Worm (Caenorhabditis elegans) whole organism, L2 larva: ENCODE measurements around the gene grl-14.

Source experiments
- C34F6.9 ChIP-seq: fragments of 150-350 bp; optimal IDR thresholded peaks from 2 replicates; lab custom pipeline; 2014; ENCODE audit warnings: missing biosample characterization, missing genetic modification characterization
- F13H6.1 ChIP-seq: sonication (generic microtip); optimal IDR thresholded peaks from 2 replicates; lab custom pipeline; 2016; ENCODE audit warnings: missing genetic modification characterization, missing compliant biosample characterization
- Y55F3AM.14 ChIP-seq: fragments of 200-800 bp; sonication (Bioruptor generic); optimal IDR thresholded peaks from 2 replicates; lab custom pipeline; 2018; ENCODE audit warnings: mild to moderate bottlenecking, missing genetic modification characterization, missing compliant biosample characterization
- ZK546.5 ChIP-seq: sonication (generic microtip); optimal IDR thresholded peaks from 2 replicates; lab custom pipeline; 2017; ENCODE audit warnings: missing biosample characterization, missing genetic modification characterization
- alr-1 ChIP-seq: fragments of 150-350 bp; optimal IDR thresholded peaks from 2 replicates; lab custom pipeline; 2014; ENCODE audit warnings: missing biosample characterization, missing genetic modification characterization
- aly-2 ChIP-seq: fragments of 150-350 bp; optimal IDR thresholded peaks from 2 replicates; lab custom pipeline; 2014; ENCODE audit warnings: missing biosample characterization, missing genetic modification characterization
- ama-1 ChIP-seq: fragments of 150-350 bp; optimal IDR thresholded peaks from 2 replicates; lab custom pipeline; 2018; ENCODE audit warnings: inconsistent platforms
- blmp-1 ChIP-seq: sonication (generic microtip); optimal IDR thresholded peaks from 2 replicates; lab custom pipeline; 2017; ENCODE audit warnings: missing genetic modification characterization, mild to moderate bottlenecking, missing compliant biosample characterization, antibody characterized with exemption, moderate library complexity; ENCODE audit not compliant: insufficient read depth
- ceh-16 ChIP-seq: fragments of 150-350 bp; optimal IDR thresholded peaks from 2 replicates; lab custom pipeline; 2014; ENCODE audit warnings: missing biosample characterization, missing genetic modification characterization
- ceh-82 ChIP-seq: fragments of 150-350 bp; optimal IDR thresholded peaks from 2 replicates; lab custom pipeline; 2014; ENCODE audit warnings: missing biosample characterization, missing genetic modification characterization
- crh-2 ChIP-seq: sonication (generic microtip); optimal IDR thresholded peaks from 2 replicates; lab custom pipeline; 2017; ENCODE audit warnings: missing biosample characterization, missing genetic modification characterization
- egl-27 ChIP-seq: sonication (generic microtip); optimal IDR thresholded peaks from 3 replicates; lab custom pipeline; 2017; ENCODE audit warnings: missing biosample characterization, missing genetic modification reagents, missing genetic modification characterization
- fos-1 ChIP-seq: fragments of 150-350 bp; optimal IDR thresholded peaks from 2 replicates; lab custom pipeline; 2014; ENCODE audit warnings: missing biosample characterization, missing genetic modification characterization
- lin-11 ChIP-seq: fragments of 150-350 bp; sonication (generic microtip); optimal IDR thresholded peaks from 2 replicates; lab custom pipeline; 2014; ENCODE audit warnings: missing biosample characterization, missing genetic modification characterization, inconsistent platforms, mixed read lengths
- lsy-2 ChIP-seq, 2 experiments: fragments of 150-350 bp in 1 of 2; sonication (generic microtip) in 1 of 2; optimal IDR thresholded peaks; 2 replicates each; lab custom pipeline; 2014 to 2017; ENCODE audit warnings: missing biosample characterization in 2 of 2, missing genetic modification characterization in 2 of 2
- mab-5 ChIP-seq: fragments of 150-350 bp; optimal IDR thresholded peaks from 2 replicates; lab custom pipeline; 2014; ENCODE audit warnings: missing biosample characterization, missing genetic modification characterization
- mbf-1 ChIP-seq: sonication (generic microtip); optimal IDR thresholded peaks from 2 replicates; lab custom pipeline; 2017; ENCODE audit warnings: missing biosample characterization, missing genetic modification characterization
- mdl-1 ChIP-seq, 2 experiments: fragments of 150-350 bp in 1 of 2; sonication (generic microtip) in 1 of 2; optimal IDR thresholded peaks; 2 replicates each; lab custom pipeline; 2017; ENCODE audit warnings: missing biosample characterization in 2 of 2, missing genetic modification characterization in 2 of 2
- nhr-10 ChIP-seq: sonication (generic microtip); optimal IDR thresholded peaks from 2 replicates; lab custom pipeline; 2017; ENCODE audit warnings: missing biosample characterization, missing genetic modification characterization
- nhr-11 ChIP-seq: fragments of 150-350 bp; optimal IDR thresholded peaks from 2 replicates; lab custom pipeline; 2014; ENCODE audit warnings: missing biosample characterization, missing genetic modification characterization
- nhr-12 ChIP-seq: fragments of 150-350 bp; optimal IDR thresholded peaks from 2 replicates; lab custom pipeline; 2014; ENCODE audit warnings: missing biosample characterization, missing genetic modification characterization
- nhr-129 ChIP-seq: fragments of 150-350 bp; optimal IDR thresholded peaks from 2 replicates; lab custom pipeline; 2014; ENCODE audit warnings: missing biosample characterization, missing genetic modification characterization
- nhr-21 ChIP-seq: fragments of 150-350 bp; optimal IDR thresholded peaks from 2 replicates; lab custom pipeline; 2014; ENCODE audit warnings: missing biosample characterization, missing genetic modification characterization
- nhr-25 ChIP-seq: fragments of 150-350 bp; sonication (generic microtip); optimal IDR thresholded peaks from 3 replicates; lab custom pipeline; 2014; ENCODE audit warnings: missing biosample characterization, missing genetic modification characterization
- nhr-6 ChIP-seq: fragments of 150-350 bp; optimal IDR thresholded peaks from 2 replicates; lab custom pipeline; 2014; ENCODE audit warnings: missing biosample characterization, missing genetic modification characterization
- nhr-77 ChIP-seq: fragments of 150-350 bp; optimal IDR thresholded peaks from 2 replicates; lab custom pipeline; 2014; ENCODE audit warnings: missing biosample characterization, missing genetic modification characterization
- sem-4 ChIP-seq: fragments of 150-350 bp; optimal IDR thresholded peaks from 2 replicates; lab custom pipeline; 2014; ENCODE audit warnings: missing biosample characterization, missing genetic modification reagents, missing genetic modification characterization
- skn-1 ChIP-seq: sonication (generic microtip); optimal IDR thresholded peaks from 2 replicates; lab custom pipeline; 2017; ENCODE audit warnings: missing biosample characterization, missing genetic modification characterization
- sma-9 ChIP-seq, 2 experiments: fragments of 150-350 bp in 1 of 2; sonication (generic microtip) in 1 of 2; optimal IDR thresholded peaks; 2 replicates each; lab custom pipeline; 2014 to 2016; ENCODE audit warnings: missing genetic modification characterization in 2 of 2, mild to moderate bottlenecking in 1 of 2, missing biosample characterization in 1 of 2, missing compliant biosample characterization in 1 of 2, missing genetic modification reagents in 1 of 2, moderate library complexity in 1 of 2
- snpc-4 ChIP-seq: fragments of 150-350 bp; optimal IDR thresholded peaks from 2 replicates; lab custom pipeline; 2014; ENCODE audit warnings: missing biosample characterization, missing genetic modification characterization
- unc-39 ChIP-seq: fragments of 150-350 bp; optimal IDR thresholded peaks from 2 replicates; lab custom pipeline; 2014; ENCODE audit warnings: missing biosample characterization, missing genetic modification characterization
- unc-55 ChIP-seq: fragments of 150-350 bp; sonication (generic microtip); optimal IDR thresholded peaks from 3 replicates; lab custom pipeline; 2014; ENCODE audit warnings: missing biosample characterization, missing genetic modification reagents, missing genetic modification characterization
- zag-1 ChIP-seq: fragments of 150-350 bp; optimal IDR thresholded peaks from 2 replicates; lab custom pipeline; 2014; ENCODE audit warnings: missing biosample characterization, missing genetic modification characterization
- ztf-1 ChIP-seq: fragments of 200-800 bp; sonication (Bioruptor generic); conservative IDR thresholded peaks from 2 replicates; pipeline ENCODE4 v1.3.6; 2022; ENCODE audit warnings: missing genetic modification characterization, missing compliant biosample characterization
- ztf-11 ChIP-seq: sonication (generic microtip); optimal IDR thresholded peaks from 2 replicates; lab custom pipeline; 2017; ENCODE audit warnings: missing biosample characterization, missing genetic modification characterization
- ztf-4 ChIP-seq: fragments of 150-350 bp; optimal IDR thresholded peaks from 2 replicates; lab custom pipeline; 2014; ENCODE audit warnings: missing biosample characterization, missing genetic modification characterization

Gene grl-14

DNA sequence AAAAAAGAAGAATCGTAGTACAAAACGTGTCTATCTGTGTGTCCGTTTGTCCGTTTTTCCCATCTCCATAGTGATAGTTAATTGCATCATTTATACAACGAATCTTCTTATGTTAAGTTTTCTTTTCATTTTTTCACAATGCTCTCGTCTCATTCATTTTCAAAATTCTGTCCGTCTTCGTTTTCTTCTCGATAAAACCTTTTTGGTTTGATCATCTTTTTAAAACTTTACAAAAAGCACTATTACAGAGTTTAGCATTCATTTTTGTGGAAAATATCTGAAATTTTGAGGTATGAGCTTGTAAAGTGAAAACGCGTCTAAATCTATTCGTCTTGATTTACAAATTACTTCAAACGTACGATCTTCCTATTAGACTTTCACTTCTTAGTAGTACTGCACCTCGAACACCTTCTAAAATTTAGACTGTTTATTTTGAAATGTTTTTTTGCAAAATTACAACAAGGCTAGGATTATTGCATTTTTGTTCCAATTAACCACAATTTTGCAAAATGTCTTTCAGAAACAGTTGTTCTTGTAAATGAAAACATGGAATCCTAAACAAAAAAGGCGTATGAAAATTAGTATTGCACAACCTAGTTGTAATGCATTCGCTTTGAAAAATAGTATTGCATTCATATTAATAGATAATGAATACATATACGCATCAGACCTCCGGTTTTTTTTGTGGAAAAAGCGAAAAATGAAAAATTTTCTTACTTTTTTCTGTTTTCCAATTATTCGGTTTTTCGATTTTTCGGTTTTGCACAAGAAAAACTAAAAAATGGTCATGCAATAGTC lies 40.1 kb upstream of the grl-14 start:
- TF ChIP-seq fos-1 (tag; lab: Kevin White, UChicago), result no peak
- peak; percentile 11 to 19 for TF ChIP-seq lsy-2 (tag; optimal IDR thresholded peaks at IDR 0.05; lab: Kevin White, UChicago)
- peak; percentile 45 for TF ChIP-seq nhr-25 (tag; lab: Kevin White, UChicago)
- TF ChIP-seq C34F6.9 (tag; lab: Kevin White, UChicago), result peak; percentile 15
- peak; percentile 23 for TF ChIP-seq nhr-21 (tag; lab: Kevin White, UChicago)
- peak; percentile 38 for TF ChIP-seq ztf-4 (tag; lab: Kevin White, UChicago)
- no peak for TF ChIP-seq aly-2 (tag; lab: Kevin White, UChicago)

DNA sequence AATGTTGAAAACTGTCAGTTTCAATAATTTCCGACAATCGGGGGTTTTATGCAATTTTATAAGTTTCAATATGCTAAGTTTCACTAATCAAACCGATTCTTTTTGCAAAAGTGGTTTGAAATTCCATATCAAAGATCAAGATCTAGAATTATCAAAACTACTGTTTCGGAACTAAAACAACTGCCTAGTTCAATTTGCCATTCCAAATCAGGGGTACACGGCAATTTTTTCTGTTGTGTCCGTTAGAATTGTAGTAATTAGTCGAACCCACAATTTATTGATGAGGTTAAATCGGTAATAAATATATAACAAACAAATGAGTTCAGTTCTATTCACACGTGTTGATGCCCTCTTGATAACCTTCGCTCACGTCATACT lies 39.5 kb upstream of the grl-14 start:
- TF ChIP-seq zag-1 (tag; lab: Kevin White, UChicago), result no peak
- no peak for TF ChIP-seq ama-1 (lab: Kevin White, UChicago)
- TF ChIP-seq ztf-1 (GFP tag; lab: Robert Waterston, UW), result no peak
- TF ChIP-seq snpc-4 (tag; lab: Kevin White, UChicago), result no peak
- no peak for TF ChIP-seq ztf-11
- TF ChIP-seq C34F6.9 (tag; lab: Kevin White, UChicago), result no peak
- TF ChIP-seq mab-5 (tag; lab: Kevin White, UChicago), result no peak
- TF ChIP-seq fos-1 (tag; lab: Kevin White, UChicago), result no peak
- TF ChIP-seq nhr-11 (tag; lab: Kevin White, UChicago), result no peak

DNA sequence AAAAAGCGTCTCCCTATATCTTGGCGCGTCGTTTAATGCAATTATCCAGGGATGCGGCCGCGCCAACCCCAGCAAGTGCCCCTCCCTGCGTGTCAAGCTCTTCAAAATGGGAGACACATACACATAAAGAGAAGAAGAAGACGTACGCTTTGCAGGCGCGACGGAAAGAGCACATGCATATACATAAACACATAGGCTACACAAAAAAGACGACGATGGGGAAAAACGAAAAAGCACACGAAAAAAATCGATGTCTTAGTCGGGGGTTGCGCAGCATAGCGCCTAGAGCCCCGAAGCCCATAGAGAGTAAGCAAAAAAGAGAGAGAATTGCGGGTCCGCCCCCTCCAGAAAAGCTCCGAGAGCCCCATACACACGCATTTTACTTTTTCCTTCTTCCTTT lies 36.3 kb upstream of the grl-14 start, which contains the start of gene tpan-1:
TSS of gene tpan-1 (plus strand) at position 398 of the 400 bp plus-strand sequence.
- peak; percentile 22 for TF ChIP-seq mab-5 (tag; lab: Kevin White, UChicago)
- peak; percentile 36 for TF ChIP-seq sem-4
- peak; percentile 91 for TF ChIP-seq Y55F3AM.14 (GFP tag; lab: Kevin White, UChicago)
- TF ChIP-seq nhr-21 (tag; lab: Kevin White, UChicago), result no peak
- TF ChIP-seq unc-39, result no peak
- 0 out of 2 replicates have a peak, but pooled peaks have one; percentile 79 for TF ChIP-seq ztf-1 (GFP tag; lab: Robert Waterston, UW)
- TF ChIP-seq ztf-4 (tag; lab: Kevin White, UChicago), result no peak
- peak; percentile 16 for TF ChIP-seq egl-27
- no peak for TF ChIP-seq nhr-11 (tag; lab: Kevin White, UChicago)
- no peak for TF ChIP-seq skn-1 (tag; lab: Kevin White, UChicago)
- no peak for TF ChIP-seq ceh-16
- TF ChIP-seq lsy-2 (tag; optimal IDR thresholded peaks at IDR 0.05; lab: Kevin White, UChicago), result peak; percentile 29 to 57
- peak; percentile 90 for TF ChIP-seq unc-55 (GFP tag; lab: Kevin White, UChicago)
- TF ChIP-seq C34F6.9 (tag; lab: Kevin White, UChicago), result peak; percentile 75
- no peak for TF ChIP-seq sma-9 (GFP tag; optimal IDR thresholded peaks at IDR 0.05; lab: Kevin White, UChicago)
- TF ChIP-seq sma-9 (tag; optimal IDR thresholded peaks at IDR 0.05; lab: Kevin White, UChicago), result no peak
- no peak for TF ChIP-seq ZK546.5 (tag; lab: Kevin White, UChicago)
- no peak for TF ChIP-seq nhr-12 (tag; lab: Kevin White, UChicago)
- no peak for TF ChIP-seq blmp-1 (tag; lab: Kevin White, UChicago)
- no peak for TF ChIP-seq mbf-1 (tag; lab: Kevin White, UChicago)
- TF ChIP-seq nhr-129, result peak; percentile 64
- peak; percentile 76 for TF ChIP-seq crh-2 (tag; lab: Kevin White, UChicago)
- no peak for TF ChIP-seq ceh-82
- no peak for TF ChIP-seq nhr-10 (tag; lab: Kevin White, UChicago)
- peak; percentile 53 for TF ChIP-seq F13H6.1 (tag; lab: Kevin White, UChicago)
- no peak for TF ChIP-seq nhr-6 (tag; lab: Kevin White, UChicago)
- TF ChIP-seq lin-11, result peak; percentile 75
- no peak for TF ChIP-seq nhr-77 (tag; lab: Kevin White, UChicago)
- no peak for TF ChIP-seq ama-1 (lab: Kevin White, UChicago)
- no peak for TF ChIP-seq alr-1 (tag; lab: Kevin White, UChicago)
- peak in 1 of 2 experiments; percentile 73 for TF ChIP-seq mdl-1 (tag; optimal IDR thresholded peaks at IDR 0.05; lab: Kevin White, UChicago)
- TF ChIP-seq zag-1 (tag; lab: Kevin White, UChicago), result peak; percentile 85
- TF ChIP-seq snpc-4 (tag; lab: Kevin White, UChicago), result no peak
